Worm (Caenorhabditis elegans) whole organism, L1 larva: ENCODE results near the gene Y37B11A.3.

Source experiments
- efl-1 ChIP-seq, 4 experiments: fragments of 150-350 bp; optimal IDR thresholded peaks in 3 of 4; peaks in 1 of 4; 1 replicate in 1 of 4; 2 replicates in 3 of 4; lab custom pipeline; 2014; ENCODE audit warnings: missing biosample characterization in 2 of 4, missing genetic modification characterization in 2 of 4, missing genetic modification reagents in 2 of 4
- egl-13 ChIP-seq: sonication (generic microtip); optimal IDR thresholded peaks from 2 replicates; lab custom pipeline; 2016; ENCODE audit warnings: missing genotype, missing genetic modification reagents, missing genetic modification characterization, missing compliant biosample characterization
- elt-2 ChIP-seq: sonication (generic microtip); optimal IDR thresholded peaks from 2 replicates; lab custom pipeline; 2016; ENCODE audit warnings: missing genetic modification characterization, mild to moderate bottlenecking, inconsistent platforms, missing compliant biosample characterization, missing genetic modification reagents
- fkh-10 ChIP-seq: sonication (generic microtip); optimal IDR thresholded peaks from 2 replicates; lab custom pipeline; 2017; ENCODE audit warnings: missing biosample characterization, missing genetic modification reagents, missing genetic modification characterization
- hpl-2 ChIP-seq: fragments of 150-350 bp; optimal IDR thresholded peaks from 2 replicates; lab custom pipeline; 2014; ENCODE audit warnings: missing biosample characterization, missing genetic modification reagents, missing genetic modification characterization
- swsn-7 ChIP-seq: sonication (generic microtip); optimal IDR thresholded peaks from 2 replicates; lab custom pipeline; 2016; ENCODE audit warnings: missing genetic modification characterization, missing compliant biosample characterization
- tlp-1 ChIP-seq: fragments of 150-350 bp; optimal IDR thresholded peaks from 2 replicates; lab custom pipeline; 2014; ENCODE audit warnings: missing biosample characterization, missing genetic modification characterization
- unc-130 ChIP-seq: fragments of 150-350 bp; optimal IDR thresholded peaks from 2 replicates; lab custom pipeline; 2017; ENCODE audit warnings: missing biosample characterization, missing genetic modification characterization, inconsistent platforms
- unc-98 ChIP-seq: fragments of 200-800 bp; sonication (Bioruptor generic); IDR thresholded peaks from 2 replicates; pipeline ENCODE4 v1.3.6; 2022; ENCODE audit warnings: missing genetic modification characterization, missing compliant biosample characterization

Gene Y37B11A.3

DNA sequence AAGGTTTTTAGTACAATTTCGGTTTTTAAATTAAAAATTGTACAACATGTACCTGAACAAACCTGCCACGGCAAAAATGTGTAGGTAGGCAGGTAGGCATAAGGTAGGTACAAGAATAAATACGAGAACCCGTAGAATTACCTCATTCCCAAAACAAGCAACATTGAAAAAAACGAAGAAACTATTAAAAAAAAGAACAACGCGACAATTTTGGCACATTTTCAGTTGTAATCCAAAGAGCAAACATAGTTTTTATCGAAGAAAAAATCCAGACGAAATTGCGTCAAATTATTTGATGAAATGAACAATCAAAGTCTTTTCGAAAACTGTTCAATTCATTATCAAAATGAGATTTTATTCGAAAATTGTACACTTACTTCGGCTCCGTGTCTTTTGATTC is 44.5 kb downstream of the Y37B11A.3 start, which contains the start of gene B0244.16:
Gene B0244.16, plus strand, starts transcription at position 301 of the 400 bp plus-strand sequence.
- no peak for TF ChIP-seq unc-98
- TF ChIP-seq efl-1 (optimal IDR thresholded peaks at IDR 0.05; lab: Kevin White, UChicago), result no peak
- TF ChIP-seq efl-1 (GFP tag; optimal IDR thresholded peaks at IDR 0.05 in 1 of 2; lab: Kevin White, UChicago), result peak in 1 of 2 experiments; percentile 15

- TF ChIP-seq hpl-2 (GFP tag; lab: Kevin White, UChicago), result no peak
- no peak for TF ChIP-seq swsn-7
- no peak for TF ChIP-seq egl-13 (tag; lab: Kevin White, UChicago)
- TF ChIP-seq fkh-10 (GFP tag; lab: Kevin White, UChicago), result no peak
Observed at ce11 chrIII:5737708-5738107, 47.4 kb downstream of the Y37B11A.3 start, which contains the start of gene B0244.6. Gene B0244.6, plus strand, starts transcription at chrIII:5738008.

- TF ChIP-seq tlp-1 (tag; lab: Kevin White, UChicago) (peak; percentile 28), unc-130 (tag; lab: Kevin White, UChicago) (no peak), elt-2 (peak; percentile 74)
Observed at ce11 chrIII:5734905-5735304, 50.2 kb downstream of the Y37B11A.3 start, which contains the start of gene B0244.10. Gene B0244.10, plus strand, starts transcription at chrIII:5735158.
